Fruit fly (Drosophila melanogaster): ENCODE measurements around the gene CG5890.

CG5890 gene

DNA sequence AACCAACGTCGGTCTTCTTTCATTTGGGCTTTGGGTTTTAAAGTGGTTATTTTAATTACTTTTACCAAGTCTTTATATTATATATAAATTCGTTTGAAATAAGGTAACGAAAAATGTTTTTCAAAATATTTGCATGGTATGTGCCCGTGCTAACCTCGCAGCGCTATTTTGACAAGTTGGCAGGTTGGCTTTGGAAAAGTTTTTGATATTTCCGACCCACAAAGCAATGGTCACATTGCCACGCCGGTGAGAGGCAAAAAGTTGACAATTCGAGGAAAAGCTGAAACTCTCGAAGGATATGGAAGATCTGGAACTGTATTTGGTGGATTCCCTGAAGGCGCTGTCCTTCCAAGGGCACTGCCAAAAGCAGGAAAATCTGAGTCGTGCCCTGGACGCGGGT is 37.3 kb downstream of the CG5890 start, which contains the start of gene CG5913 (continued):
- TF ChIP-seq CG6683 (GFP tag; optimal IDR thresholded peaks at IDR 0.05) (no peak), CG17328 (GFP tag; IDR thresholded peaks at IDR 0.05) (no peak), gt (GFP tag; IDR thresholded peaks at IDR 0.05) (no peak), CG14860 (GFP tag; IDR thresholded peaks at IDR 0.05; ENCODE audit: partially characterized antibody) (no peak), bowl (GFP tag; IDR thresholded peaks at IDR 0.05) (no peak), CG14050 (GFP tag; IDR thresholded peaks at IDR 0.05) (no peak), h (optimal IDR thresholded peaks at IDR 0.05) (no peak), CG1529 (GFP tag; optimal IDR thresholded peaks at IDR 0.05) (no peak), CG4328 (GFP tag; optimal IDR thresholded peaks at IDR 0.05) (no peak), CG13775 (GFP tag; optimal IDR thresholded peaks at IDR 0.05) (no peak), Hand (GFP tag; optimal IDR thresholded peaks at IDR 0.05) (no peak), CG2120 (GFP tag; optimal IDR thresholded peaks at IDR 0.05) (no peak), dm (GFP tag; optimal IDR thresholded peaks at IDR 0.05) (no peak), Adf1 (GFP tag; IDR thresholded peaks at IDR 0.05) (no peak), HHEX (GFP tag; optimal IDR thresholded peaks at IDR 0.05) (no peak), MESR4 (GFP tag; optimal IDR thresholded peaks at IDR 0.05) (peak; percentile 66), salm (tag; optimal IDR thresholded peaks at IDR 0.05) (no peak), CG4707 (GFP tag; optimal IDR thresholded peaks at IDR 0.05) (no peak), CG18011 (GFP tag; optimal IDR thresholded peaks at IDR 0.05) (no peak), zfh2 (GFP tag; optimal IDR thresholded peaks at IDR 0.05) (no peak), lola (GFP tag; optimal IDR thresholded peaks at IDR 0.05) (no peak), CG17359 (tag; optimal IDR thresholded peaks at IDR 0.05) (no peak), wor (GFP tag; IDR thresholded peaks at IDR 0.05) (no peak), Ptx1 (GFP tag; IDR thresholded peaks at IDR 0.05) (no peak), eve (GFP tag; optimal IDR thresholded peaks at IDR 0.05) (no peak), run (tag; optimal IDR thresholded peaks at IDR 0.05) (no peak), vnd (GFP tag; IDR thresholded peaks at IDR 0.05; ENCODE audit: partially characterized antibody) (no peak), zen2 (GFP tag; IDR thresholded peaks at IDR 0.05; ENCODE audit: partially characterized antibody) (no peak), CG8924 (tag; optimal IDR thresholded peaks at IDR 0.05) (no peak), klu (GFP tag; IDR thresholded peaks at IDR 0.05) (no peak), CG12071 (GFP tag; optimal IDR thresholded peaks at IDR 0.05) (no peak), cwo (GFP tag; optimal IDR thresholded peaks at IDR 0.05) (no peak), Sin3A (optimal IDR thresholded peaks at IDR 0.05) (no peak), Nf-YC (tag; optimal IDR thresholded peaks at IDR 0.05) (no peak), Bteb2 (GFP tag; optimal IDR thresholded peaks at IDR 0.05) (no peak), Optix (GFP tag; IDR thresholded peaks at IDR 0.05) (no peak), nmo (GFP tag; optimal IDR thresholded peaks at IDR 0.05) (peak; percentile 13), Fer2 (tag; optimal IDR thresholded peaks at IDR 0.05) (no peak), aop (GFP tag; IDR thresholded peaks at IDR 0.05) (no peak), Lhr (GFP tag; optimal IDR thresholded peaks at IDR 0.05) (peak; percentile 53), hth (optimal IDR thresholded peaks at IDR 0.05) (no peak), CG10654 (GFP tag; optimal IDR thresholded peaks at IDR 0.05) (no peak), CG10462 (GFP tag; optimal IDR thresholded peaks at IDR 0.05) (no peak), ac (GFP tag; optimal IDR thresholded peaks at IDR 0.05) (no peak), CG12104 (GFP tag; optimal IDR thresholded peaks at IDR 0.05) (no peak), Camta (GFP tag; optimal IDR thresholded peaks at IDR 0.05) (no peak), tio (GFP tag; optimal IDR thresholded peaks at IDR 0.05) (no peak), Dbx (GFP tag; IDR thresholded peaks at IDR 0.05) (no peak), Six4 (GFP tag; optimal IDR thresholded peaks at IDR 0.05) (no peak), CG9797 (GFP tag; optimal IDR thresholded peaks at IDR 0.05) (peak; percentile 78), Sry-β (GFP tag; optimal IDR thresholded peaks at IDR 0.05) (peak; percentile 72), CG1024 (GFP tag; IDR thresholded peaks at IDR 0.05) (no peak), CG16815 (GFP tag; optimal IDR thresholded peaks at IDR 0.05) (no peak)
